Fruit fly (Drosophila melanogaster): ENCODE data around the gene tst.

DNA sequence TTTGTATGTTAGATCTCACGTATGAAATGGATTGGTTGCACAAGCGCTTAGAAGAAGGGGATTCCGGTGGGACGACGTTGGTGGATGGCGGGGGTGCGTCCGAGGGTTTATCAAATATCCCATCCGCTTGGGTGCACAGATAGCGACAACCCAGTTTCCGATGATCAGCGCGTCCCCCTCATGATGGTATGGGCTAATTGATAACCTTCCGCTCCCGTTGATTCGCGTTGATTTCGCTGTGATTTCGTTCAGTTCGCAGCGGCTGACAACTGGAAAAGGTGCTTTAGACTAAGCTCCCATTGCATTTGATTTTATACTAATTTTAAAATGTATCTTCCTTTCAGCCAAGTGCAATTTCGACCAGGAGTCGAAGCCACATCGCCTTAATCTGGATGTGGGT is 16.9 kb upstream of the tst start:
- TF ChIP-seq ey (GFP tag; optimal IDR thresholded peaks at IDR 0.05) (no peak), GATAd (GFP tag; optimal IDR thresholded peaks at IDR 0.05) (no peak), tai (GFP tag; optimal IDR thresholded peaks at IDR 0.05) (no peak), Sp1 (GFP tag; optimal IDR thresholded peaks at IDR 0.05) (no peak), CG32264 (GFP tag; optimal IDR thresholded peaks at IDR 0.05) (no peak), brk (GFP tag; optimal IDR thresholded peaks at IDR 0.05) (no peak), sv (GFP tag; optimal IDR thresholded peaks at IDR 0.05) (no peak), Dif (GFP tag; optimal IDR thresholded peaks at IDR 0.05; ENCODE audit: partially characterized antibody) (no peak), Rel (GFP tag; optimal IDR thresholded peaks at IDR 0.05) (no peak), Rel (tag; optimal IDR thresholded peaks at IDR 0.05) (peak; percentile 52)

Measured in whole organism, wandering third instar larva.